Worm (Caenorhabditis elegans) whole organism, L3 larva: Measurements from ENCODE around the gene skn-1.

ENCODE experiments used
- aly-2 ChIP-seq: fragments of 150-350 bp; optimal IDR thresholded peaks from 2 replicates; lab custom pipeline; 2014; ENCODE audit warnings: missing biosample characterization, missing genetic modification characterization
- ama-1 ChIP-seq: fragments of 150-350 bp; optimal IDR thresholded peaks from 2 replicates; lab custom pipeline; 2018
- ceh-82 ChIP-seq: fragments of 150-350 bp; optimal IDR thresholded peaks from 2 replicates; lab custom pipeline; 2014; ENCODE audit warnings: missing biosample characterization, missing genetic modification characterization
- elt-3 ChIP-seq, 3 experiments: fragments of 150-350 bp in 1 of 3; sonication (generic microtip) in 2 of 3; optimal IDR thresholded peaks; 2 replicates in 2 of 3; 4 replicates in 1 of 3; lab custom pipeline; 2014 to 2017; ENCODE audit warnings: missing biosample characterization in 3 of 3, missing genetic modification characterization in 3 of 3
- nhr-11 ChIP-seq: fragments of 150-350 bp; optimal IDR thresholded peaks from 2 replicates; lab custom pipeline; 2014; ENCODE audit warnings: missing biosample characterization, missing genetic modification characterization
- nhr-43 ChIP-seq: sonication (generic microtip); optimal IDR thresholded peaks from 2 replicates; lab custom pipeline; 2016; ENCODE audit warnings: mild to moderate bottlenecking, missing genetic modification characterization, missing compliant biosample characterization; ENCODE audit not compliant: poor library complexity, severe bottlenecking
- nhr-76 ChIP-seq: fragments of 150-350 bp; sonication (generic microtip); optimal IDR thresholded peaks from 5 replicates; lab custom pipeline; 2014; ENCODE audit warnings: missing biosample characterization, missing genetic modification characterization
- nhr-77 ChIP-seq: fragments of 150-350 bp; optimal IDR thresholded peaks from 2 replicates; lab custom pipeline; 2014; ENCODE audit warnings: missing biosample characterization, missing genetic modification characterization
- skn-1 ChIP-seq: fragments of 150-350 bp; optimal IDR thresholded peaks from 2 replicates; lab custom pipeline; 2014; ENCODE audit warnings: missing biosample characterization, missing genetic modification characterization
- snpc-4 ChIP-seq: fragments of 150-350 bp; optimal IDR thresholded peaks from 2 replicates; lab custom pipeline; 2014; ENCODE audit warnings: missing biosample characterization, missing genetic modification characterization
- unc-62 ChIP-seq: fragments of 150-350 bp; sonication (generic microtip); optimal IDR thresholded peaks from 4 replicates; lab custom pipeline; 2014; ENCODE audit warnings: missing biosample characterization, missing genetic modification reagents, missing genetic modification characterization
- zag-1 ChIP-seq: fragments of 150-350 bp; optimal IDR thresholded peaks from 2 replicates; lab custom pipeline; 2014; ENCODE audit warnings: missing biosample characterization, missing genetic modification characterization

DNA sequence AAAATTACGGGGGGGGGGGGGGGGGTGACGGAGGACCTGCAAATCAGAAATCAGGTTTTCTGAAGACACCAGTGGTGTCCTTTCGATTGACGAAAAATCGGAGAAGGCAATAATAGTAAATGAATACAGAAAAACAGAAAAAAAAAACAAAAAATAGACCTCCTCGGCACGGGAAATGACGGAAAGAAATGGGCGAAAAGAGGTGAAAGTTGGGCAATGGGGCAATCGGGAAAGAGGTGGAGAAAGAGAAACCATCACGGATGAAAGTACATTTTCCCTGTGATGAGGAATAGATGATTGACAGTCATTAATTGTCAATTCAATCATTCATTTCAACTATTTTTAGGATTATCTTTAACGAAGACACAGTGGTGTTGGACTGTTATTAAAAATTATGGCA, 43.7 kb upstream of the skn-1 start:
- TF ChIP-seq zag-1 (no peak), nhr-76 (tag; lab: Kevin White, UChicago) (no peak), unc-62 (GFP tag; lab: Kevin White, UChicago) (no peak), snpc-4 (no peak), elt-3 (tag; optimal IDR thresholded peaks at IDR 0.05; lab: Kevin White, UChicago) (no peak), skn-1 (tag; lab: Kevin White, UChicago) (no peak), ama-1 (lab: Kevin White, UChicago) (no peak), aly-2 (tag; lab: Kevin White, UChicago) (no peak), nhr-43 (tag; lab: Kevin White, UChicago) (no peak), ceh-82 (no peak), nhr-77 (tag; lab: Kevin White, UChicago) (no peak), nhr-11 (no peak)
